Fruit fly (Drosophila melanogaster) whole organism, embryonic: ENCODE results near the gene CG31493.

Experiments used
- C15 ChIP-seq: fragments of 200-800 bp; sonication (Bioruptor generic); IDR thresholded peaks from 3 replicates; pipeline ENCODE4 v1.3.6; 2022; ENCODE audit warnings: missing biosample characterization, missing genetic modification characterization
- CG10209 ChIP-seq: fragments of 200-800 bp; sonication (Bioruptor generic); optimal IDR thresholded peaks from 3 replicates; lab custom pipeline; 2017; ENCODE audit warnings: missing biosample characterization, mild to moderate bottlenecking, missing genetic modification characterization, missing genetic modification reagents
- CG12299 ChIP-seq: fragments of 200-800 bp; sonication (Bioruptor generic); optimal IDR thresholded peaks from 2 replicates; lab custom pipeline; 2018; ENCODE audit warnings: missing biosample characterization, mild to moderate bottlenecking, missing genetic modification characterization
- CG13296 ChIP-seq: fragments of 200-800 bp; sonication (Bioruptor generic); optimal IDR thresholded peaks from 3 replicates; lab custom pipeline; 2018; ENCODE audit warnings: missing biosample characterization, mild to moderate bottlenecking, missing genetic modification characterization
- CG14441 ChIP-seq: fragments of 200-800 bp; sonication (Bioruptor generic); IDR thresholded peaks from 2 replicates; pipeline ENCODE4 v1.3.6; 2022; ENCODE audit warnings: missing biosample characterization, missing genetic modification characterization
- CG14710 ChIP-seq: fragments of 200-800 bp; sonication (Bioruptor generic); optimal IDR thresholded peaks from 3 replicates; lab custom pipeline; 2019; ENCODE audit warnings: missing biosample characterization, mild to moderate bottlenecking, missing genetic modification characterization, moderate library complexity
- CG15073 ChIP-seq: fragments of 200-800 bp; sonication (Bioruptor generic); optimal IDR thresholded peaks from 2 replicates; lab custom pipeline; 2016; ENCODE audit warnings: missing biosample characterization, missing genetic modification characterization
- CG1602 ChIP-seq: fragments of 200-800 bp; sonication (Bioruptor generic); optimal IDR thresholded peaks from 3 replicates; lab custom pipeline; 2016; ENCODE audit warnings: missing biosample characterization, missing genetic modification characterization
- CG16813 ChIP-seq: fragments of 200-800 bp; sonication (Bioruptor generic); IDR thresholded peaks from 3 replicates; pipeline ENCODE4 v1.3.6; 2022; ENCODE audit warnings: missing biosample characterization, missing genetic modification characterization; ENCODE audit not compliant: partially characterized antibody
- CG16863 ChIP-seq: fragments of 200-800 bp; sonication (Bioruptor generic); optimal IDR thresholded peaks from 3 replicates; lab custom pipeline; 2016; ENCODE audit warnings: missing biosample characterization, missing genetic modification characterization
- CG34376 ChIP-seq: fragments of 200-800 bp; sonication (Bioruptor generic); optimal IDR thresholded peaks from 2 replicates; lab custom pipeline; 2018; ENCODE audit warnings: missing biosample characterization, mild to moderate bottlenecking, missing genetic modification characterization
- CG3847 ChIP-seq: fragments of 200-800 bp; sonication (Bioruptor generic); IDR thresholded peaks from 2 replicates; pipeline ENCODE4 v1.3.6; 2022; ENCODE audit warnings: missing biosample characterization, missing genetic modification characterization
- CG4360 ChIP-seq: fragments of 200-800 bp; sonication (Bioruptor generic); IDR thresholded peaks from 2 replicates; pipeline ENCODE4 v1.3.6; 2022; ENCODE audit warnings: missing biosample characterization, missing genetic modification characterization
- CG5180 ChIP-seq: fragments of 200-800 bp; sonication (Bioruptor generic); optimal IDR thresholded peaks from 3 replicates; lab custom pipeline; 2017; ENCODE audit warnings: missing biosample characterization, missing genetic modification characterization, mild to moderate bottlenecking, moderate library complexity, missing genetic modification reagents
- CG5245 ChIP-seq: fragments of 200-800 bp; sonication (Bioruptor generic); optimal IDR thresholded peaks from 3 replicates; lab custom pipeline; 2016; ENCODE audit warnings: missing biosample characterization, missing genetic modification characterization
- CG6175 ChIP-seq: fragments of 200-800 bp; sonication (Bioruptor generic); IDR thresholded peaks from 3 replicates; pipeline ENCODE4 v1.3.6; 2022; ENCODE audit warnings: missing biosample characterization, missing genetic modification characterization
- CG6765 ChIP-seq: fragments of 200-800 bp; sonication (Bioruptor generic); optimal IDR thresholded peaks from 3 replicates; lab custom pipeline; 2017; ENCODE audit warnings: missing biosample characterization, mild to moderate bottlenecking, missing genetic modification characterization
- CG9609 ChIP-seq: fragments of 200-800 bp; sonication (Bioruptor generic); optimal IDR thresholded peaks from 3 replicates; lab custom pipeline; 2016; ENCODE audit warnings: missing biosample characterization, missing genetic modification characterization
- D19A ChIP-seq: fragments of 200-800 bp; optimal IDR thresholded peaks from 3 replicates; lab custom pipeline; 2019; ENCODE audit warnings: missing biosample characterization, mild to moderate bottlenecking, missing genetic modification characterization, moderate library complexity
- Doc2 ChIP-seq: fragments of 200-800 bp; sonication (Bioruptor generic); IDR thresholded peaks from 2 replicates; pipeline ENCODE4 v1.3.6; 2022; ENCODE audit warnings: missing biosample characterization, missing genetic modification characterization
- Dp ChIP-seq: fragments of 200-800 bp; sonication (Bioruptor generic); optimal IDR thresholded peaks from 2 replicates; lab custom pipeline; 2018; ENCODE audit warnings: missing biosample characterization, mild to moderate bottlenecking, missing genetic modification characterization, moderate library complexity
- Hand ChIP-seq: fragments of 200-800 bp; sonication (Bioruptor generic); optimal IDR thresholded peaks from 2 replicates; lab custom pipeline; 2017; ENCODE audit warnings: mild to moderate bottlenecking, missing biosample characterization, missing genetic modification reagents, missing genetic modification characterization
- Max ChIP-seq: fragments of 200-800 bp; sonication (Bioruptor generic); optimal IDR thresholded peaks from 2 replicates; lab custom pipeline; 2016; ENCODE audit warnings: missing biosample characterization, mild to moderate bottlenecking, missing genetic modification characterization
- Side ChIP-seq: fragments of 200-800 bp; sonication (Bioruptor generic); optimal IDR thresholded peaks from 2 replicates; lab custom pipeline; 2016; ENCODE audit warnings: missing biosample characterization, missing genetic modification characterization
- Tbp ChIP-seq: fragments of >200 bp; optimal IDR thresholded peaks from 2 replicates; lab custom pipeline; 2018; ENCODE audit warnings: missing biosample characterization, missing genetic modification characterization
- Xbp1 ChIP-seq: fragments of 200-800 bp; sonication (Bioruptor generic); optimal IDR thresholded peaks from 3 replicates; lab custom pipeline; 2016; ENCODE audit warnings: missing biosample characterization, mild to moderate bottlenecking, missing genetic modification characterization
- abd-A ChIP-seq: fragments of 200-800 bp; sonication (Bioruptor generic); optimal IDR thresholded peaks from 3 replicates; lab custom pipeline; 2019; ENCODE audit warnings: missing biosample characterization, mild to moderate bottlenecking, missing genetic modification characterization, moderate library complexity
- ac ChIP-seq: fragments of 200-800 bp; sonication (Bioruptor generic); optimal IDR thresholded peaks from 3 replicates; lab custom pipeline; 2017; ENCODE audit warnings: missing biosample characterization, mild to moderate bottlenecking, missing genetic modification characterization
- ara ChIP-seq: fragments of 200-800 bp; sonication (Bioruptor generic); IDR thresholded peaks from 2 replicates; pipeline ENCODE4 v1.3.6; 2022; ENCODE audit warnings: missing biosample characterization, missing genetic modification characterization
- bcd ChIP-seq: fragments of 200-800 bp; sonication (Bioruptor generic); optimal IDR thresholded peaks from 2 replicates; lab custom pipeline; 2017; ENCODE audit warnings: missing biosample characterization, mild to moderate bottlenecking, missing genetic modification characterization
- crc ChIP-seq: fragments of 200-800 bp; sonication (Bioruptor generic); optimal IDR thresholded peaks from 2 replicates; lab custom pipeline; 2016; ENCODE audit warnings: missing biosample characterization, missing genetic modification characterization
- da ChIP-seq: fragments of 200-800 bp; sonication (Bioruptor generic); optimal IDR thresholded peaks from 2 replicates; lab custom pipeline; 2016; ENCODE audit warnings: missing biosample characterization, missing genetic modification characterization
- dmrt99B ChIP-seq: fragments of 200-800 bp; sonication (Bioruptor generic); optimal IDR thresholded peaks from 2 replicates; lab custom pipeline; 2018; ENCODE audit warnings: missing biosample characterization, mild to moderate bottlenecking, missing genetic modification characterization, moderate library complexity
- en ChIP-seq: fragments of 200-800 bp; sonication (Bioruptor generic); optimal IDR thresholded peaks from 2 replicates; lab custom pipeline; 2016; ENCODE audit warnings: missing biosample characterization, missing genetic modification characterization
- eyg ChIP-seq: fragments of 200-800 bp; sonication (Bioruptor generic); optimal IDR thresholded peaks from 3 replicates; lab custom pipeline; 2016; ENCODE audit warnings: missing biosample characterization, missing genetic modification characterization
- gce ChIP-seq: fragments of 200-800 bp; sonication (Bioruptor generic); IDR thresholded peaks from 3 replicates; pipeline ENCODE4 v1.3.6; 2022; ENCODE audit warnings: missing biosample characterization, missing genetic modification characterization
- lov ChIP-seq, 2 experiments: fragments of 200-800 bp in 1 of 2; fragments of >200 bp in 1 of 2; sonication (Bioruptor generic) in 1 of 2; IDR thresholded peaks in 1 of 2; optimal IDR thresholded peaks in 1 of 2; 2 replicates in 1 of 2; 3 replicates in 1 of 2; pipeline versions ENCODE4 v1.3.6 to Lab custom; 2017 to 2022; ENCODE audit warnings: missing biosample characterization in 1 of 2, missing genetic modification characterization in 1 of 2
- mam ChIP-seq: fragments of 200-800 bp; sonication (Bioruptor generic); optimal IDR thresholded peaks from 3 replicates; lab custom pipeline; 2016; ENCODE audit warnings: missing biosample characterization, missing genetic modification characterization
- mirr ChIP-seq: fragments of 200-800 bp; sonication (Bioruptor generic); optimal IDR thresholded peaks from 3 replicates; lab custom pipeline; 2018; ENCODE audit warnings: missing biosample characterization, mild to moderate bottlenecking, missing genetic modification characterization
- pzg ChIP-seq: fragments of 200-800 bp; sonication (Bioruptor generic); optimal IDR thresholded peaks from 3 replicates; lab custom pipeline; 2018; ENCODE audit warnings: missing biosample characterization, mild to moderate bottlenecking, missing genetic modification characterization, moderate library complexity
- ro ChIP-seq: fragments of 200-800 bp; sonication (Bioruptor generic); IDR thresholded peaks from 2 replicates; pipeline ENCODE4 v1.3.6; 2022; ENCODE audit warnings: missing biosample characterization, missing genetic modification characterization
- sd ChIP-seq: fragments of 200-800 bp; sonication (Bioruptor generic); optimal IDR thresholded peaks from 3 replicates; lab custom pipeline; 2018; ENCODE audit warnings: missing biosample characterization, mild to moderate bottlenecking, missing genetic modification characterization, moderate library complexity
- sug ChIP-seq: fragments of 200-800 bp; optimal IDR thresholded peaks from 2 replicates; lab custom pipeline; 2019; ENCODE audit warnings: missing biosample characterization, mild to moderate bottlenecking, missing genetic modification characterization, moderate library complexity
- toy ChIP-seq: fragments of 200-800 bp; sonication (Bioruptor generic); IDR thresholded peaks from 2 replicates; pipeline ENCODE4 v1.3.6; 2022; ENCODE audit warnings: missing biosample characterization, missing genetic modification characterization
- trh ChIP-seq: fragments of 200-800 bp; sonication (Bioruptor generic); optimal IDR thresholded peaks from 2 replicates; lab custom pipeline; 2016; ENCODE audit warnings: missing biosample characterization, missing genetic modification characterization
- unc-4 ChIP-seq: fragments of 200-800 bp; sonication (Bioruptor generic); IDR thresholded peaks from 2 replicates; pipeline ENCODE4 v1.3.6; 2022; ENCODE audit warnings: missing biosample characterization, missing genetic modification characterization; ENCODE audit not compliant: partially characterized antibody
- unpg ChIP-seq: fragments of 200-800 bp; sonication (Bioruptor generic); optimal IDR thresholded peaks from 3 replicates; lab custom pipeline; 2018; ENCODE audit warnings: missing biosample characterization, mild to moderate bottlenecking, missing genetic modification characterization, moderate library complexity
- z ChIP-seq: fragments of 200-800 bp; sonication (Bioruptor generic); IDR thresholded peaks from 3 replicates; pipeline ENCODE4 v1.3.6; 2022; ENCODE audit warnings: missing biosample characterization, missing genetic modification characterization

The CG31493 gene

dm6 chr3R:7086377-7087200, 44.8 kb upstream of the CG31493 start, which contains the start of gene alphaTub84B (continued):
- TF ChIP-seq unpg (GFP tag; lab: Kevin White, UChicago) = peak; percentile 43
- no peak for TF ChIP-seq trh (GFP tag; lab: Kevin White, UChicago)
- TF ChIP-seq lov (optimal IDR thresholded peaks at IDR 0.05; lab: Kevin White, UChicago) = no peak
- peak; percentile 88 for TF ChIP-seq lov (GFP tag; IDR thresholded peaks at IDR 0.05; lab: Robert Waterston, UW)
- peak; percentile 74 for TF ChIP-seq CG6765 (GFP tag; lab: Kevin White, UChicago)
- peak; percentile 63 for TF ChIP-seq dmrt99B (tag; lab: Kevin White, UChicago)
- TF ChIP-seq sug (tag; lab: Kevin White, UChicago) = peak; percentile 44
- TF ChIP-seq Tbp = peak; percentile 63
- peak; percentile 31 for TF ChIP-seq CG12299 (tag; lab: Kevin White, UChicago)
- peak; percentile 54 for TF ChIP-seq CG14710
- no peak for TF ChIP-seq CG15073 (GFP tag; lab: Kevin White, UChicago)
- TF ChIP-seq Xbp1 (GFP tag; lab: Kevin White, UChicago) = peak; percentile 52
- TF ChIP-seq gce (GFP tag; lab: Robert Waterston, UW) = peak; percentile 59; the same call in 1 of the 3 replicates
- TF ChIP-seq CG9609 (GFP tag; lab: Kevin White, UChicago) = peak; percentile 3
- TF ChIP-seq D19A = peak; percentile 13
- peak; percentile 36; the same call in 1 of the 3 replicates for TF ChIP-seq CG16813 (GFP tag; lab: Robert Waterston, UW)
- TF ChIP-seq CG14441 = peak; percentile 46; the same call in 1 of the 2 replicates
- TF ChIP-seq Dp (GFP tag; lab: Kevin White, UChicago) = peak; percentile 35
- TF ChIP-seq sd (tag; lab: Kevin White, UChicago) = peak; percentile 79
- no peak for TF ChIP-seq toy (GFP tag; lab: Robert Waterston, UW)
- peak; percentile 39 for TF ChIP-seq Hand (GFP tag; lab: Kevin White, UChicago)
- TF ChIP-seq CG16863 = peak; percentile 73
- TF ChIP-seq mirr (GFP tag; lab: Kevin White, UChicago) = peak; percentile 81
- TF ChIP-seq abd-A (tag; lab: Kevin White, UChicago) = peak; percentile 9
- peak; percentile 28; the same call in 1 of the 3 replicates for TF ChIP-seq C15
- TF ChIP-seq CG5245 (GFP tag; lab: Kevin White, UChicago) = peak; percentile 47
- peak; percentile 37; the same call in 1 of the 2 replicates for TF ChIP-seq unc-4 (GFP tag; lab: Robert Waterston, UW)
- peak; percentile 42 for TF ChIP-seq bcd
- TF ChIP-seq pzg = peak; percentile 98
- no peak for TF ChIP-seq ro (GFP tag; lab: Robert Waterston, UW)
- peak; percentile 65 for TF ChIP-seq Side
- TF ChIP-seq CG34376 (GFP tag; lab: Kevin White, UChicago) = peak; percentile 90
- TF ChIP-seq eyg = peak; percentile 80
- peak; percentile 42; the same call in 1 of the 2 replicates for TF ChIP-seq CG4360
- peak; percentile 19 for TF ChIP-seq crc (GFP tag; lab: Kevin White, UChicago)
- no peak for TF ChIP-seq CG1602
- peak; percentile 64 for TF ChIP-seq CG13296 (GFP tag; lab: Kevin White, UChicago)
- TF ChIP-seq CG3847 (GFP tag; lab: Robert Waterston, UW) = peak; percentile 62
- peak; percentile 51 for TF ChIP-seq CG10209
- peak; percentile 53 for TF ChIP-seq mam
- TF ChIP-seq da (GFP tag; lab: Kevin White, UChicago) = peak; percentile 14
- peak; percentile 55; the same call in 1 of the 2 replicates for TF ChIP-seq ara (GFP tag; lab: Robert Waterston, UW)
- peak; percentile 29 for TF ChIP-seq en (GFP tag; lab: Kevin White, UChicago)
- peak; percentile 45 for TF ChIP-seq Max (GFP tag; lab: Kevin White, UChicago)
- TF ChIP-seq z (GFP tag; lab: Robert Waterston, UW) = no peak
- TF ChIP-seq CG6175 = 0 out of 3 replicates have a peak, but pooled peaks have one; percentile 67
- TF ChIP-seq Doc2 (GFP tag; lab: Robert Waterston, UW) = no peak
- peak; percentile 72 for TF ChIP-seq ac (GFP tag; lab: Kevin White, UChicago)
- peak; percentile 52 for TF ChIP-seq CG5180
